Worm (Caenorhabditis elegans) whole organism, L4 larva: Measurements from ENCODE around the gene msp-31.

ENCODE experiments used
- F26F4.8 ChIP-seq: fragments of 200-800 bp; sonication (Bioruptor generic); conservative IDR thresholded peaks from 2 replicates; pipeline ENCODE4 v1.3.6; 2022; ENCODE audit warnings: missing genetic modification characterization, missing compliant biosample characterization
- F44E2.7 ChIP-seq: fragments of 200-800 bp; sonication (Bioruptor generic); IDR thresholded peaks from 2 replicates; pipeline ENCODE4 v2.1.2; 2022; ENCODE audit warnings: missing genetic modification characterization, missing compliant biosample characterization
- T20F7.1 ChIP-seq: fragments of 200-800 bp; sonication (Bioruptor generic); optimal IDR thresholded peaks from 2 replicates; lab custom pipeline; 2018; ENCODE audit warnings: mild to moderate bottlenecking, missing genetic modification characterization, missing compliant biosample characterization
- T26A8.4 ChIP-seq: fragments of 200-800 bp; sonication (Bioruptor generic); IDR thresholded peaks from 2 replicates; pipeline ENCODE4 v1.3.6; 2022; ENCODE audit warnings: missing genetic modification characterization, missing compliant biosample characterization
- Y105C5A.15 ChIP-seq: fragments of 200-800 bp; sonication (Bioruptor generic); IDR thresholded peaks from 2 replicates; pipeline ENCODE4 v1.3.6; 2022; ENCODE audit warnings: missing genetic modification characterization, missing compliant biosample characterization
- Y48G9A.11 ChIP-seq: fragments of 200-800 bp; sonication (Bioruptor generic); IDR thresholded peaks from 2 replicates; pipeline ENCODE4 v1.3.6; 2022; ENCODE audit warnings: missing genetic modification reagents, missing genetic modification characterization, missing compliant biosample characterization
- Y75B8A.6 ChIP-seq: fragments of 200-800 bp; sonication (Bioruptor generic); IDR thresholded peaks from 2 replicates; pipeline ENCODE4 v1.3.6; 2022; ENCODE audit warnings: missing genetic modification reagents, missing genetic modification characterization, missing compliant biosample characterization
- ZK337.2 ChIP-seq: fragments of 200-800 bp; sonication (Bioruptor generic); IDR thresholded peaks from 2 replicates; pipeline ENCODE4 v1.3.6; 2022; ENCODE audit warnings: missing genetic modification reagents, missing genetic modification characterization, missing compliant biosample characterization
- aha-1 ChIP-seq: fragments of 150-350 bp; peaks from one replicate; lab custom pipeline; 2014; ENCODE audit warnings: missing biosample characterization, missing genetic modification characterization
- arid-1 ChIP-seq: fragments of 200-800 bp; sonication (Bioruptor generic); conservative IDR thresholded peaks from 2 replicates; pipeline ENCODE4 v1.3.6; 2022; ENCODE audit warnings: missing genetic modification reagents, missing genetic modification characterization, missing compliant biosample characterization
- ceh-20 ChIP-seq: fragments of 200-800 bp; sonication (Bioruptor generic); IDR thresholded peaks from 2 replicates; pipeline ENCODE4 v1.3.6; 2022; ENCODE audit warnings: missing genetic modification reagents, missing genetic modification characterization, missing compliant biosample characterization
- cey-2 ChIP-seq: sonication (generic microtip); optimal IDR thresholded peaks from 3 replicates; lab custom pipeline; 2017; ENCODE audit warnings: missing genetic modification characterization, mild to moderate bottlenecking, missing compliant biosample characterization, antibody characterized with exemption, borderline replicate concordance; ENCODE audit not compliant: insufficient read depth
- daf-16 ChIP-seq, 3 experiments: sonication (generic microtip); optimal IDR thresholded peaks; 2 replicates each; lab custom pipeline; 2016 to 2017; ENCODE audit warnings: missing genetic modification characterization in 3 of 3, missing genetic modification reagents in 3 of 3, mild to moderate bottlenecking in 2 of 3, missing compliant biosample characterization in 2 of 3, missing biosample characterization in 1 of 3, moderate library complexity in 1 of 3
- daf-8 ChIP-seq: fragments of 200-800 bp; sonication (Bioruptor generic); IDR thresholded peaks from 2 replicates; pipeline ENCODE4 v1.3.6; 2022; ENCODE audit warnings: missing genetic modification characterization, missing compliant biosample characterization
- dmd-6 ChIP-seq: fragments of 200-800 bp; sonication (Bioruptor generic); IDR thresholded peaks from 2 replicates; pipeline ENCODE4 v1.3.6; 2022; ENCODE audit warnings: missing genetic modification reagents, missing genetic modification characterization, missing compliant biosample characterization
- duxl-1 ChIP-seq: sonication (generic microtip); optimal IDR thresholded peaks from 2 replicates; lab custom pipeline; 2016; ENCODE audit warnings: mild to moderate bottlenecking, missing genetic modification characterization, moderate library complexity, missing compliant biosample characterization; ENCODE audit not compliant: poor library complexity
- dve-1 ChIP-seq: sonication (generic microtip); optimal IDR thresholded peaks from 2 replicates; lab custom pipeline; 2017; ENCODE audit warnings: antibody characterized with exemption, mild to moderate bottlenecking, missing genetic modification characterization, missing compliant biosample characterization; ENCODE audit not compliant: insufficient read depth
- egl-27 ChIP-seq: sonication (generic microtip); optimal IDR thresholded peaks from 3 replicates; lab custom pipeline; 2017; ENCODE audit warnings: missing biosample characterization, missing genetic modification reagents, missing genetic modification characterization
- gei-8 ChIP-seq: fragments of 200-800 bp; sonication (Bioruptor generic); optimal IDR thresholded peaks from 2 replicates; lab custom pipeline; 2018; ENCODE audit warnings: mild to moderate bottlenecking, missing genetic modification characterization, missing compliant biosample characterization
- hlh-11 ChIP-seq: fragments of 200-800 bp; sonication (Bioruptor generic); optimal IDR thresholded peaks from 2 replicates; lab custom pipeline; 2018; ENCODE audit warnings: mild to moderate bottlenecking, missing genetic modification characterization, missing compliant biosample characterization
- hlh-30 ChIP-seq: sonication (generic microtip); optimal IDR thresholded peaks from 2 replicates; lab custom pipeline; 2017; ENCODE audit warnings: antibody characterized with exemption, mild to moderate bottlenecking, missing genetic modification characterization, missing compliant biosample characterization; ENCODE audit not compliant: insufficient read depth
- lin-1 ChIP-seq: fragments of 200-800 bp; sonication (Bioruptor generic); IDR thresholded peaks from 2 replicates; pipeline ENCODE4 v1.3.6; 2022; ENCODE audit warnings: missing genetic modification reagents, missing genetic modification characterization, missing compliant biosample characterization
- lin-15B ChIP-seq: fragments of 150-350 bp; sonication (generic microtip); optimal IDR thresholded peaks from 3 replicates; lab custom pipeline; 2014; ENCODE audit warnings: missing biosample characterization, missing genetic modification characterization
- lin-38 ChIP-seq: fragments of 200-800 bp; sonication (Bioruptor generic); IDR thresholded peaks from 2 replicates; pipeline ENCODE4 v1.3.6; 2022; ENCODE audit warnings: missing genetic modification reagents, missing genetic modification characterization, missing compliant biosample characterization
- lsy-2 ChIP-seq, 2 experiments: fragments of 150-350 bp in 1 of 2; sonication (generic microtip) in 1 of 2; optimal IDR thresholded peaks; 2 replicates each; lab custom pipeline; 2014 to 2017; ENCODE audit warnings: missing biosample characterization in 2 of 2, missing genetic modification characterization in 2 of 2
- mes-2 ChIP-seq: sonication (generic microtip); optimal IDR thresholded peaks from 2 replicates; lab custom pipeline; 2016; ENCODE audit warnings: missing genotype, mild to moderate bottlenecking, missing genetic modification characterization, missing compliant biosample characterization; ENCODE audit not compliant: poor library complexity, severe bottlenecking
- mxl-2 ChIP-seq: fragments of 200-800 bp; sonication (Bioruptor generic); conservative IDR thresholded peaks from 2 replicates; pipeline ENCODE4 v1.3.6; 2022; ENCODE audit warnings: missing genetic modification reagents, missing genetic modification characterization, missing compliant biosample characterization
- nhr-10 ChIP-seq: fragments of 150-350 bp; optimal IDR thresholded peaks from 2 replicates; lab custom pipeline; 2014; ENCODE audit warnings: missing biosample characterization, missing genetic modification characterization
- nhr-28 ChIP-seq: fragments of 150-350 bp; optimal IDR thresholded peaks from 2 replicates; lab custom pipeline; 2014; ENCODE audit warnings: missing biosample characterization, missing genetic modification characterization
- nhr-6 ChIP-seq: fragments of 150-350 bp; optimal IDR thresholded peaks from 2 replicates; lab custom pipeline; 2014; ENCODE audit warnings: missing biosample characterization, missing genetic modification characterization
- nhr-77 ChIP-seq: fragments of 150-350 bp; optimal IDR thresholded peaks from 2 replicates; lab custom pipeline; 2014; ENCODE audit warnings: missing biosample characterization, missing genetic modification characterization
- saeg-2 ChIP-seq: fragments of 200-800 bp; sonication (Bioruptor generic); IDR thresholded peaks from 2 replicates; pipeline ENCODE4 v1.3.6; 2022; ENCODE audit warnings: missing genetic modification reagents, missing genetic modification characterization, missing compliant biosample characterization
- tag-97 ChIP-seq: fragments of 200-800 bp; sonication (Bioruptor generic); IDR thresholded peaks from 2 replicates; pipeline ENCODE4 v1.3.6; 2022; ENCODE audit warnings: missing genetic modification characterization, missing compliant biosample characterization
- tra-1 ChIP-seq: fragments of 200-800 bp; sonication (Bioruptor generic); IDR thresholded peaks from 2 replicates; pipeline ENCODE4 v1.3.6; 2022; ENCODE audit warnings: missing genetic modification reagents, missing genetic modification characterization, missing compliant biosample characterization
- unc-62 ChIP-seq, 3 experiments: fragments of 150-350 bp in 1 of 3; sonication (generic microtip); optimal IDR thresholded peaks in 2 of 3; peaks in 1 of 3; 1 replicate in 1 of 3; 2 replicates in 2 of 3; lab custom pipeline; 2014 to 2017; ENCODE audit warnings: missing biosample characterization in 3 of 3, missing genetic modification characterization in 3 of 3, missing genetic modification reagents in 3 of 3, missing genotype in 1 of 3
- ztf-11 ChIP-seq: fragments of 150-350 bp; optimal IDR thresholded peaks from 2 replicates; lab custom pipeline; 2014; ENCODE audit warnings: missing biosample characterization, missing genetic modification characterization
- ztf-7 ChIP-seq: fragments of 150-350 bp; optimal IDR thresholded peaks from 2 replicates; lab custom pipeline; 2014; ENCODE audit warnings: missing biosample characterization, missing genetic modification characterization

msp-31 gene

ce11 chrII:4949380-4949950, 33.1 kb upstream of the msp-31 start, which contains the start of the genes try-1 and zyg-12:
Gene try-1, minus strand, starts transcription at chrII:4949527.
Gene zyg-12, plus strand, starts transcription at chrII:4949900.
- TF ChIP-seq lin-38 (GFP tag; lab: Robert Waterston, UW) (peak; percentile 42; the same call in 1 of the 2 replicates), Y105C5A.15 (no peak)

- peak; percentile 39 for TF ChIP-seq lin-38 (GFP tag; lab: Robert Waterston, UW)
- 0 out of 2 replicates have a peak, but pooled peaks have one; percentile 7 for TF ChIP-seq arid-1 (GFP tag; lab: Robert Waterston, UW)
- TF ChIP-seq T26A8.4 (GFP tag; lab: Robert Waterston, UW) = no peak
- TF ChIP-seq Y48G9A.11 (GFP tag; lab: Robert Waterston, UW) = peak; percentile 43; the same call in 1 of the 2 replicates
- TF ChIP-seq duxl-1 (tag; lab: Kevin White, UChicago) = peak; percentile 22
- TF ChIP-seq, all 104 proteins: peak for 4
These were observed 31.8 kb upstream of the msp-31 start for ce11 chrII:4948118-4948517.

ce11 chrII:4946775-4947174, 30.4 kb upstream of the msp-31 start:
- TF ChIP-seq dve-1 (peak; percentile 17), mxl-2 (GFP tag; lab: Robert Waterston, UW) (no peak), lsy-2 (tag; optimal IDR thresholded peaks at IDR 0.05; lab: Kevin White, UChicago) (peak in 1 of 2 experiments; percentile 38), tag-97 (no peak), mes-2 (peak; percentile 17), nhr-10 (tag; lab: Kevin White, UChicago) (no peak), cey-2 (no peak), nhr-6 (peak; percentile 64), T20F7.1 (GFP tag; lab: Kevin White, UChicago) (peak; percentile 70), ZK337.2 (GFP tag; lab: Robert Waterston, UW) (no peak)

ce11 chrII:4945695-4946094, 29.3 kb upstream of the msp-31 start, which contains the start of the genes gldi-11 and ZK546.2:
Gene gldi-11, minus strand, starts transcription at chrII:4945789.
Gene ZK546.2, plus strand, starts transcription at chrII:4946027.
- TF ChIP-seq lsy-2 (tag; optimal IDR thresholded peaks at IDR 0.05; lab: Kevin White, UChicago) (peak in 1 of 2 experiments; percentile 41), F26F4.8 (GFP tag; lab: Robert Waterston, UW) (no peak), aha-1 (tag; lab: Kevin White, UChicago) (peak; percentile 84), T20F7.1 (GFP tag; lab: Kevin White, UChicago) (peak; percentile 90)
- TF ChIP-seq, all 104 proteins: peak for 3

- TF ChIP-seq saeg-2 (GFP tag; lab: Robert Waterston, UW) (no peak), ceh-20 (no peak), nhr-10 (tag; lab: Kevin White, UChicago) (no peak), lin-38 (GFP tag; lab: Robert Waterston, UW) (peak; percentile 18; the same call in 1 of the 2 replicates), T20F7.1 (GFP tag; lab: Kevin White, UChicago) (peak; percentile 31), unc-62 (GFP tag; optimal IDR thresholded peaks at IDR 0.05 in 1 of 2; lab: Kevin White, UChicago) (no peak), unc-62 (tag; optimal IDR thresholded peaks at IDR 0.05; lab: Kevin White, UChicago) (no peak)
- TF ChIP-seq, all 104 proteins: peak for 2
These were observed 27.5 kb upstream of the msp-31 start, which contains the start of gene mdt-4 for ce11 chrII:4943849-4944248. Gene mdt-4, minus strand, starts transcription at chrII:4943949.

- TF ChIP-seq egl-27 (tag; lab: Kevin White, UChicago) = no peak
- no peak for TF ChIP-seq Y75B8A.6 (GFP tag; lab: Robert Waterston, UW)
- TF ChIP-seq lin-1 (GFP tag; lab: Robert Waterston, UW) = 0 out of 2 replicates have a peak, but pooled peaks have one; percentile 28
- TF ChIP-seq tra-1 (GFP tag; lab: Robert Waterston, UW) = no peak
- TF ChIP-seq daf-16 (GFP tag; optimal IDR thresholded peaks at IDR 0.05; lab: Kevin White, UChicago) = no peak
- peak; percentile 9 for TF ChIP-seq daf-16 (tag; optimal IDR thresholded peaks at IDR 0.05; lab: Kevin White, UChicago)
- peak; percentile 27 for TF ChIP-seq nhr-77 (tag; lab: Kevin White, UChicago)
- TF ChIP-seq dmd-6 (GFP tag; lab: Robert Waterston, UW) = peak; percentile 79
- TF ChIP-seq T20F7.1 (GFP tag; lab: Kevin White, UChicago) = peak; percentile 12
- no peak for TF ChIP-seq ztf-11
- TF ChIP-seq Y105C5A.15 = no peak
- peak; percentile 56 for TF ChIP-seq hlh-30 (tag; lab: Kevin White, UChicago)
- TF ChIP-seq daf-8 (GFP tag; lab: Robert Waterston, UW) = no peak
- TF ChIP-seq hlh-11 (tag; lab: Kevin White, UChicago) = peak; percentile 82
- peak; percentile 84 for TF ChIP-seq dve-1
- peak; percentile 27 for TF ChIP-seq ztf-7 (tag; lab: Kevin White, UChicago)
- TF ChIP-seq gei-8 (GFP tag; lab: Kevin White, UChicago) = no peak
- TF ChIP-seq F44E2.7 (GFP tag; lab: Robert Waterston, UW) = no peak
- TF ChIP-seq lin-15B = no peak
- TF ChIP-seq nhr-28 (tag; lab: Kevin White, UChicago) = peak; percentile 57
- no peak for TF ChIP-seq cey-2
These were observed 26.5 kb upstream of the msp-31 start for ce11 chrII:4942829-4943228.
